Worm (Caenorhabditis elegans) whole organism, late embryonic: ENCODE data around the gene syx-18.

ENCODE experiments used
- F13H6.1 ChIP-seq: sonication (generic microtip); optimal IDR thresholded peaks from 2 replicates; lab custom pipeline; 2016; ENCODE audit warnings: missing genetic modification characterization, missing compliant biosample characterization
- ama-1 ChIP-seq: fragments of 150-350 bp; optimal IDR thresholded peaks from 2 replicates; lab custom pipeline; 2014
- elt-2 ChIP-seq: sonication (generic microtip); optimal IDR thresholded peaks from 2 replicates; lab custom pipeline; 2016; ENCODE audit warnings: missing genetic modification reagents, missing genetic modification characterization, missing compliant biosample characterization
- nfya-1 ChIP-seq: sonication (generic microtip); optimal IDR thresholded peaks from 2 replicates; lab custom pipeline; 2017; ENCODE audit warnings: missing genetic modification characterization, mild to moderate bottlenecking, missing compliant biosample characterization, antibody characterized with exemption, moderate library complexity
- pha-4 ChIP-seq: fragments of 150-350 bp; optimal IDR thresholded peaks from 2 replicates; lab custom pipeline; 2018; ENCODE audit warnings: missing biosample characterization, missing genetic modification reagents, missing genetic modification characterization
- ref-2 ChIP-seq: sonication (generic microtip); optimal IDR thresholded peaks from 2 replicates; lab custom pipeline; 2016; ENCODE audit warnings: missing genetic modification characterization, missing compliant biosample characterization
- syd-9 ChIP-seq: sonication (generic microtip); optimal IDR thresholded peaks from 2 replicates; lab custom pipeline; 2016; ENCODE audit warnings: mild to moderate bottlenecking, missing genetic modification characterization, moderate library complexity, missing compliant biosample characterization
- tbx-2 ChIP-seq: sonication (generic microtip); optimal IDR thresholded peaks from 2 replicates; lab custom pipeline; 2016; ENCODE audit warnings: missing genetic modification characterization, missing compliant biosample characterization

DNA sequence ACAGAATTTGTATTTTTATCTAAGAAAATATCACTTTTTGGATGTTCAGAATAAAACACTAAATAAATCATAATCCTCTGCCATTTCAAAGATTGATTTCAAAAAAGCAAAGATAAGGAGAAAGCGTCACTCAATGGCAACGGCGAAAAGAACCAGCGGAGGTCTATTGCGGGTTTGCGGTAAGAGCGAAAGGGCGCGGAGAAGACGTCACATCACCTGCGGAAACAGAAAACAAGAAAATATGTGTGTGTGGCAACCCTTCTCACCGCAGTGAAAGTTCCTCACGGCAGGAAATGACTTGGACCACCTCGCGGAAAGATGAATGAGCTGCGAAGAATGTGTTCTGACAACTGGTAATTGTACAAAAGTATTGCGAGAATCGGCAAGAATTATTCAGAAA lies 44.6 kb upstream of the syx-18 start:
- no peak for TF ChIP-seq F13H6.1
- TF ChIP-seq ama-1 (lab: Kevin White, UChicago) = no peak
- no peak for TF ChIP-seq nfya-1 (tag; lab: Kevin White, UChicago)
- no peak for TF ChIP-seq tbx-2
- TF ChIP-seq elt-2 (tag; lab: Kevin White, UChicago) = no peak
- TF ChIP-seq syd-9 (tag; lab: Kevin White, UChicago) = no peak
- TF ChIP-seq ref-2 (tag; lab: Kevin White, UChicago) = no peak
- TF ChIP-seq pha-4 = no peak
